Worm (Caenorhabditis elegans) whole organism, late embryonic: ENCODE results near the gene dhs-18.

ENCODE experiments used
- C08G9.2 ChIP-seq: sonication (generic microtip); optimal IDR thresholded peaks from 2 replicates; lab custom pipeline; 2016; ENCODE audit warnings: mild to moderate bottlenecking, missing genetic modification characterization, moderate library complexity, missing compliant biosample characterization
- F13H6.1 ChIP-seq: sonication (generic microtip); optimal IDR thresholded peaks from 2 replicates; lab custom pipeline; 2016; ENCODE audit warnings: missing genetic modification characterization, missing compliant biosample characterization
- K09A11.1 ChIP-seq: sonication (generic microtip); optimal IDR thresholded peaks from 2 replicates; lab custom pipeline; 2017; ENCODE audit warnings: antibody characterized with exemption, mild to moderate bottlenecking, missing genetic modification characterization, missing compliant biosample characterization; ENCODE audit not compliant: insufficient read depth
- T23F11.4 ChIP-seq: fragments of 200-800 bp; sonication (Bioruptor generic); optimal IDR thresholded peaks from 2 replicates; lab custom pipeline; 2018; ENCODE audit warnings: mild to moderate bottlenecking, missing genetic modification characterization, missing compliant biosample characterization
- Y22D7AL.16 ChIP-seq: sonication (generic microtip); optimal IDR thresholded peaks from 2 replicates; lab custom pipeline; 2016; ENCODE audit warnings: missing genetic modification characterization, missing compliant biosample characterization
- ahr-1 ChIP-seq: sonication (generic microtip); optimal IDR thresholded peaks from 2 replicates; lab custom pipeline; 2016; ENCODE audit warnings: missing genetic modification characterization, missing compliant biosample characterization
- ceh-18 ChIP-seq: sonication (generic microtip); optimal IDR thresholded peaks from 2 replicates; lab custom pipeline; 2016; ENCODE audit warnings: missing genetic modification characterization, missing compliant biosample characterization
- ceh-19 ChIP-seq: fragments of 200-800 bp; sonication (Bioruptor generic); optimal IDR thresholded peaks from 2 replicates; lab custom pipeline; 2018; ENCODE audit warnings: mild to moderate bottlenecking, missing genetic modification characterization, missing compliant biosample characterization
- ceh-24 ChIP-seq: sonication (generic microtip); optimal IDR thresholded peaks from 2 replicates; lab custom pipeline; 2016; ENCODE audit warnings: mild to moderate bottlenecking, missing genetic modification characterization, missing compliant biosample characterization
- ceh-31 ChIP-seq: sonication (generic microtip); optimal IDR thresholded peaks from 2 replicates; lab custom pipeline; 2016; ENCODE audit warnings: missing genetic modification characterization, missing compliant biosample characterization
- che-1 ChIP-seq: sonication (generic microtip); optimal IDR thresholded peaks from 2 replicates; lab custom pipeline; 2016; ENCODE audit warnings: mild to moderate bottlenecking, missing genetic modification characterization, missing compliant biosample characterization
- elt-4 ChIP-seq: sonication (generic microtip); optimal IDR thresholded peaks from 2 replicates; lab custom pipeline; 2016; ENCODE audit warnings: missing genetic modification characterization, missing compliant biosample characterization
- ets-4 ChIP-seq: sonication (generic microtip); optimal IDR thresholded peaks from 2 replicates; lab custom pipeline; 2016; ENCODE audit warnings: missing genetic modification characterization, missing compliant biosample characterization
- hlh-6 ChIP-seq: sonication (generic microtip); optimal IDR thresholded peaks from 2 replicates; lab custom pipeline; 2016; ENCODE audit warnings: missing genotype, missing genetic modification characterization, missing compliant biosample characterization
- lim-6 ChIP-seq: sonication (generic microtip); optimal IDR thresholded peaks from 2 replicates; lab custom pipeline; 2016; ENCODE audit warnings: missing genetic modification characterization, missing compliant biosample characterization
- lin-11 ChIP-seq: fragments of 200-800 bp; sonication (Bioruptor generic); optimal IDR thresholded peaks from 2 replicates; lab custom pipeline; 2018; ENCODE audit warnings: mild to moderate bottlenecking, missing genetic modification characterization, missing compliant biosample characterization
- nfya-1 ChIP-seq: sonication (generic microtip); optimal IDR thresholded peaks from 2 replicates; lab custom pipeline; 2017; ENCODE audit warnings: missing genetic modification characterization, mild to moderate bottlenecking, missing compliant biosample characterization, antibody characterized with exemption, moderate library complexity
- nhr-232 ChIP-seq: sonication (generic microtip); optimal IDR thresholded peaks from 2 replicates; lab custom pipeline; 2016; ENCODE audit warnings: missing genetic modification characterization, missing compliant biosample characterization
- pag-3 ChIP-seq: sonication (generic microtip); optimal IDR thresholded peaks from 2 replicates; lab custom pipeline; 2016; ENCODE audit warnings: missing compliant biosample characterization, missing genetic modification characterization, borderline replicate concordance
- pax-1 ChIP-seq: fragments of 150-350 bp; optimal IDR thresholded peaks from 2 replicates; lab custom pipeline; 2014; ENCODE audit warnings: missing biosample characterization, missing genetic modification characterization
- pha-2 ChIP-seq: sonication (generic microtip); optimal IDR thresholded peaks from 2 replicates; lab custom pipeline; 2017; ENCODE audit warnings: mild to moderate bottlenecking, missing genetic modification characterization, missing compliant biosample characterization
- pha-4 ChIP-seq: fragments of 150-350 bp; optimal IDR thresholded peaks from 2 replicates; lab custom pipeline; 2018; ENCODE audit warnings: missing biosample characterization, missing genetic modification reagents, missing genetic modification characterization
- pqm-1 ChIP-seq: sonication (generic microtip); optimal IDR thresholded peaks from 2 replicates; lab custom pipeline; 2016; ENCODE audit warnings: missing genetic modification characterization, missing compliant biosample characterization
- ref-2 ChIP-seq: sonication (generic microtip); optimal IDR thresholded peaks from 2 replicates; lab custom pipeline; 2016; ENCODE audit warnings: missing genetic modification characterization, missing compliant biosample characterization
- rnt-1 ChIP-seq: sonication (generic microtip); optimal IDR thresholded peaks from 2 replicates; lab custom pipeline; 2016; ENCODE audit warnings: missing genetic modification characterization, missing compliant biosample characterization
- sdc-2 ChIP-seq: sonication (generic microtip); optimal IDR thresholded peaks from 2 replicates; lab custom pipeline; 2016; ENCODE audit warnings: missing genotype, missing genetic modification characterization, missing compliant biosample characterization
- sox-4 ChIP-seq: sonication (generic microtip); optimal IDR thresholded peaks from 2 replicates; lab custom pipeline; 2017; ENCODE audit warnings: mild to moderate bottlenecking, missing genetic modification characterization, inconsistent platforms, missing compliant biosample characterization
- tbx-2 ChIP-seq: sonication (generic microtip); optimal IDR thresholded peaks from 2 replicates; lab custom pipeline; 2016; ENCODE audit warnings: missing genetic modification characterization, missing compliant biosample characterization
- ttx-3 ChIP-seq: sonication (generic microtip); optimal IDR thresholded peaks from 2 replicates; lab custom pipeline; 2016; ENCODE audit warnings: missing genetic modification reagents, missing genetic modification characterization, missing compliant biosample characterization
- unc-42 ChIP-seq: sonication (generic microtip); optimal IDR thresholded peaks from 2 replicates; lab custom pipeline; 2016; ENCODE audit warnings: missing genotype, missing genetic modification characterization, missing compliant biosample characterization
- unc-55 ChIP-seq: sonication (generic microtip); optimal IDR thresholded peaks from 2 replicates; lab custom pipeline; 2017; ENCODE audit warnings: missing biosample characterization, missing genetic modification reagents, missing genetic modification characterization
- zip-5 ChIP-seq: sonication (generic microtip); optimal IDR thresholded peaks from 2 replicates; lab custom pipeline; 2016; ENCODE audit warnings: missing genetic modification characterization, missing compliant biosample characterization
- ztf-16 ChIP-seq: sonication (generic microtip); optimal IDR thresholded peaks from 2 replicates; lab custom pipeline; 2017; ENCODE audit warnings: missing genetic modification characterization, missing compliant biosample characterization

The dhs-18 gene

ce11 chrV:11075209-11076027 is 28.8 kb upstream of the dhs-18 start:
- TF ChIP-seq unc-42 (peak; percentile 25), ets-4 (tag; lab: Kevin White, UChicago) (no peak), sdc-2 (tag; lab: Kevin White, UChicago) (peak; percentile 26), ceh-31 (peak; percentile 31), lim-6 (tag; lab: Kevin White, UChicago) (no peak), hlh-6 (tag; lab: Kevin White, UChicago) (peak; percentile 32), ttx-3 (tag; lab: Kevin White, UChicago) (no peak), ceh-18 (peak; percentile 13), F13H6.1 (tag; lab: Kevin White, UChicago) (no peak), nfya-1 (tag; lab: Kevin White, UChicago) (peak; percentile 23), ref-2 (tag; lab: Kevin White, UChicago) (peak; percentile 14), C08G9.2 (tag; lab: Kevin White, UChicago) (no peak), elt-4 (tag; lab: Kevin White, UChicago) (peak; percentile 54), K09A11.1 (tag; lab: Kevin White, UChicago) (no peak), ceh-19 (GFP tag; lab: Kevin White, UChicago) (no peak), ztf-16 (tag; lab: Kevin White, UChicago) (no peak)

ce11 chrV:11074448-11074847 is 27.8 kb upstream of the dhs-18 start, which contains the start of gene act-3:
Gene act-3, minus strand, starts transcription at chrV:11074498.
- TF ChIP-seq lin-11 (tag; lab: Kevin White, UChicago) (no peak), ceh-24 (tag; lab: Kevin White, UChicago) (no peak), ceh-18 (peak; percentile 92), unc-55 (GFP tag; lab: Kevin White, UChicago) (peak; percentile 27), nfya-1 (tag; lab: Kevin White, UChicago) (peak; percentile 53), rnt-1 (tag; lab: Kevin White, UChicago) (peak; percentile 67)

- TF ChIP-seq C08G9.2 (tag; lab: Kevin White, UChicago) (no peak), ahr-1 (tag; lab: Kevin White, UChicago) (no peak), ceh-18 (peak; percentile 4), unc-55 (GFP tag; lab: Kevin White, UChicago) (peak; percentile 2), pax-1 (no peak)
- TF ChIP-seq, all 69 proteins: peak for 2
These were observed 26.7 kb upstream of the dhs-18 start for ce11 chrV:11073354-11073753.

ce11 chrV:11071453-11071852 is 24.8 kb upstream of the dhs-18 start:
- TF ChIP-seq nhr-232 (tag; lab: Kevin White, UChicago): no peak
- no peak for TF ChIP-seq Y22D7AL.16 (tag; lab: Kevin White, UChicago)
- TF ChIP-seq elt-4 (tag; lab: Kevin White, UChicago): no peak
- no peak for TF ChIP-seq zip-5 (tag; lab: Kevin White, UChicago)
- TF ChIP-seq sox-4 (tag; lab: Kevin White, UChicago): no peak
- TF ChIP-seq ref-2 (tag; lab: Kevin White, UChicago): no peak
- no peak for TF ChIP-seq T23F11.4 (GFP tag; lab: Kevin White, UChicago)
- no peak for TF ChIP-seq che-1 (tag; lab: Kevin White, UChicago)
- TF ChIP-seq tbx-2: no peak
- no peak for TF ChIP-seq ceh-31
- no peak for TF ChIP-seq pqm-1
- no peak for TF ChIP-seq pag-3 (tag; lab: Kevin White, UChicago)
- TF ChIP-seq pha-2: no peak
- no peak for TF ChIP-seq pha-4 (tag; lab: Kevin White, UChicago)
- no peak for TF ChIP-seq F13H6.1 (tag; lab: Kevin White, UChicago)
- TF ChIP-seq K09A11.1 (tag; lab: Kevin White, UChicago): no peak
